Fruit fly (Drosophila melanogaster) whole organism, embryonic: ENCODE results near the gene cnir.

Source experiments
- Bteb2 ChIP-seq: fragments of 200-800 bp; sonication (Bioruptor generic); optimal IDR thresholded peaks from 2 replicates; lab custom pipeline; 2016; ENCODE audit warnings: missing biosample characterization, missing genetic modification characterization
- CG10274 ChIP-seq: fragments of 200-800 bp; sonication (Bioruptor generic); optimal IDR thresholded peaks from 3 replicates; lab custom pipeline; 2017; ENCODE audit warnings: missing biosample characterization, mild to moderate bottlenecking, missing genetic modification characterization
- CG10321 ChIP-seq: fragments of 200-800 bp; sonication (Bioruptor generic); IDR thresholded peaks from 2 replicates; pipeline ENCODE4 v1.3.6; 2022; ENCODE audit warnings: missing biosample characterization, missing genetic modification characterization
- CG10431 ChIP-seq: fragments of 200-800 bp; sonication (Bioruptor generic); optimal IDR thresholded peaks from 3 replicates; lab custom pipeline; 2018; ENCODE audit warnings: missing biosample characterization, mild to moderate bottlenecking, missing genetic modification characterization
- CG11456 ChIP-seq: fragments of 200-800 bp; sonication (Bioruptor generic); IDR thresholded peaks from 3 replicates; pipeline ENCODE4 v1.3.6; 2022; ENCODE audit warnings: missing biosample characterization, missing genetic modification characterization
- CG12219 ChIP-seq: fragments of 200-800 bp; sonication (Bioruptor generic); optimal IDR thresholded peaks from 3 replicates; lab custom pipeline; 2018; ENCODE audit warnings: missing biosample characterization, mild to moderate bottlenecking, missing genetic modification characterization
- CG12299 ChIP-seq: fragments of 200-800 bp; sonication (Bioruptor generic); optimal IDR thresholded peaks from 2 replicates; lab custom pipeline; 2018; ENCODE audit warnings: missing biosample characterization, mild to moderate bottlenecking, missing genetic modification characterization
- CG12744 ChIP-seq: fragments of 200-800 bp; sonication (Bioruptor generic); optimal IDR thresholded peaks from 2 replicates; lab custom pipeline; 2016; ENCODE audit warnings: missing biosample characterization, missing genetic modification characterization
- CG14014 ChIP-seq: fragments of 200-800 bp; sonication (Bioruptor generic); IDR thresholded peaks from 2 replicates; pipeline ENCODE4 v1.3.6; 2022; ENCODE audit warnings: missing biosample characterization, missing genetic modification characterization
- CG15514 ChIP-seq: fragments of 200-800 bp; sonication (Bioruptor generic); optimal IDR thresholded peaks from 3 replicates; lab custom pipeline; 2017; ENCODE audit warnings: missing biosample characterization, missing genetic modification characterization, mild to moderate bottlenecking, moderate library complexity, missing genetic modification reagents
- CG17359 ChIP-seq: fragments of 200-800 bp; sonication (Bioruptor generic); optimal IDR thresholded peaks from 3 replicates; lab custom pipeline; 2018; ENCODE audit warnings: missing biosample characterization, mild to moderate bottlenecking, missing genetic modification characterization, moderate library complexity
- CG31224 ChIP-seq: fragments of 200-800 bp; sonication (Bioruptor generic); IDR thresholded peaks from 2 replicates; pipeline ENCODE4 v1.3.6; 2022; ENCODE audit warnings: missing biosample characterization, missing genetic modification characterization
- CG32772 ChIP-seq: fragments of 200-800 bp; sonication (Bioruptor generic); IDR thresholded peaks from 2 replicates; pipeline ENCODE4 v1.3.6; 2022; ENCODE audit warnings: missing biosample characterization, missing genetic modification characterization
- CG4617 ChIP-seq: fragments of 200-800 bp; sonication (Bioruptor generic); optimal IDR thresholded peaks from 3 replicates; lab custom pipeline; 2016; ENCODE audit warnings: missing biosample characterization, missing genetic modification characterization, borderline replicate concordance
- CG5180 ChIP-seq: fragments of 200-800 bp; sonication (Bioruptor generic); optimal IDR thresholded peaks from 3 replicates; lab custom pipeline; 2017; ENCODE audit warnings: missing biosample characterization, missing genetic modification characterization, mild to moderate bottlenecking, moderate library complexity, missing genetic modification reagents
- CG7271 ChIP-seq: fragments of 200-800 bp; sonication (Bioruptor generic); optimal IDR thresholded peaks from 2 replicates; lab custom pipeline; 2018; ENCODE audit warnings: missing biosample characterization, mild to moderate bottlenecking, missing genetic modification characterization, moderate library complexity
- CG7987 ChIP-seq: fragments of 200-800 bp; sonication (Bioruptor generic); optimal IDR thresholded peaks from 2 replicates; lab custom pipeline; 2018; ENCODE audit warnings: missing biosample characterization, mild to moderate bottlenecking, missing genetic modification characterization, moderate library complexity
- CG8089 ChIP-seq: fragments of 200-800 bp; sonication (Bioruptor generic); optimal IDR thresholded peaks from 3 replicates; lab custom pipeline; 2016; ENCODE audit warnings: missing biosample characterization, missing genetic modification characterization
- CG9437 ChIP-seq: fragments of 200-800 bp; sonication (Bioruptor generic); optimal IDR thresholded peaks from 2 replicates; lab custom pipeline; 2018; ENCODE audit warnings: missing biosample characterization, mild to moderate bottlenecking, missing genetic modification characterization
- CG9932 ChIP-seq: fragments of 200-800 bp; sonication (Bioruptor generic); IDR thresholded peaks from 2 replicates; pipeline ENCODE4 v1.3.6; 2022; ENCODE audit warnings: missing biosample characterization, missing genetic modification characterization
- D19B ChIP-seq: fragments of 200-800 bp; sonication (Bioruptor generic); optimal IDR thresholded peaks from 2 replicates; lab custom pipeline; 2017; ENCODE audit warnings: missing biosample characterization, mild to moderate bottlenecking, missing genetic modification characterization
- Drgx ChIP-seq: fragments of 200-800 bp; sonication (Bioruptor generic); IDR thresholded peaks from 2 replicates; pipeline ENCODE4 v1.3.6; 2022; ENCODE audit warnings: missing biosample characterization, missing genetic modification characterization
- HLH3B ChIP-seq: fragments of 200-800 bp; sonication (Bioruptor generic); IDR thresholded peaks from 2 replicates; pipeline ENCODE4 v1.3.6; 2022; ENCODE audit warnings: missing biosample characterization, missing genetic modification characterization
- Hsf ChIP-seq: fragments of 200-800 bp; sonication (Bioruptor generic); optimal IDR thresholded peaks from 3 replicates; lab custom pipeline; 2016; ENCODE audit warnings: missing biosample characterization, missing genetic modification characterization
- Jarid2 ChIP-seq: fragments of 200-800 bp; sonication (Bioruptor generic); optimal IDR thresholded peaks from 3 replicates; lab custom pipeline; 2017; ENCODE audit warnings: mild to moderate bottlenecking, missing biosample characterization, missing genetic modification reagents, missing genetic modification characterization
- Lpt ChIP-seq: fragments of >200 bp; optimal IDR thresholded peaks from 2 replicates; lab custom pipeline; 2018; ENCODE audit warnings: missing biosample characterization, missing genetic modification characterization
- MTF-1 ChIP-seq: fragments of 200-800 bp; sonication (Bioruptor generic); optimal IDR thresholded peaks from 2 replicates; lab custom pipeline; 2018; ENCODE audit warnings: missing biosample characterization, mild to moderate bottlenecking, missing genetic modification characterization, borderline replicate concordance
- Meics ChIP-seq: fragments of 200-800 bp; sonication (Bioruptor generic); optimal IDR thresholded peaks from 2 replicates; lab custom pipeline; 2017; ENCODE audit warnings: missing biosample characterization, mild to moderate bottlenecking, missing genetic modification characterization
- NC2α ChIP-seq: fragments of 200-800 bp; sonication (Bioruptor generic); optimal IDR thresholded peaks from 2 replicates; lab custom pipeline; 2016; ENCODE audit warnings: missing biosample characterization, missing genetic modification characterization
- NfI ChIP-seq: fragments of 200-800 bp; sonication (Bioruptor generic); optimal IDR thresholded peaks from 3 replicates; lab custom pipeline; 2018; ENCODE audit warnings: missing biosample characterization, mild to moderate bottlenecking, missing genetic modification characterization, moderate library complexity
- Six4 ChIP-seq: fragments of 200-800 bp; sonication (Bioruptor generic); optimal IDR thresholded peaks from 2 replicates; lab custom pipeline; 2016; ENCODE audit warnings: missing biosample characterization, missing genetic modification characterization
- Ssrp ChIP-seq: fragments of 200-800 bp; sonication (Bioruptor generic); optimal IDR thresholded peaks from 2 replicates; lab custom pipeline; 2018; ENCODE audit warnings: missing biosample characterization, mild to moderate bottlenecking, missing genetic modification characterization, moderate library complexity
- Trl ChIP-seq, 3 experiments: fragments of >200 bp in 2 of 3; fragments of 200-800 bp in 1 of 3; sonication (Bioruptor generic) in 1 of 3; optimal IDR thresholded peaks; 2 replicates in 1 of 3; 3 replicates in 2 of 3; lab custom pipeline; 2016 to 2017; ENCODE audit warnings: missing biosample characterization in 1 of 3, missing genetic modification characterization in 1 of 3
- Usf ChIP-seq: fragments of 200-800 bp; sonication (Bioruptor generic); optimal IDR thresholded peaks from 2 replicates; lab custom pipeline; 2017; ENCODE audit warnings: missing genotype, missing biosample characterization, missing genetic modification characterization
- bbx ChIP-seq: fragments of 200-800 bp; sonication (Bioruptor generic); IDR thresholded peaks from 2 replicates; pipeline ENCODE4 v1.3.6; 2022; ENCODE audit warnings: missing biosample characterization, missing genetic modification characterization; ENCODE audit not compliant: partially characterized antibody
- chif ChIP-seq, 2 experiments: fragments of 200-800 bp; sonication (Bioruptor generic); optimal IDR thresholded peaks; 3 replicates each; lab custom pipeline; 2016; ENCODE audit warnings: missing biosample characterization in 2 of 2, missing genetic modification characterization in 2 of 2
- chinmo ChIP-seq: fragments of 200-800 bp; sonication (Bioruptor generic); IDR thresholded peaks from 4 replicates; pipeline ENCODE4 v1.3.6; 2022; ENCODE audit warnings: missing biosample characterization, missing genetic modification characterization; ENCODE audit not compliant: partially characterized antibody
- danr ChIP-seq: fragments of 200-800 bp; sonication (Bioruptor generic); IDR thresholded peaks from 2 replicates; pipeline ENCODE4 v1.3.6; 2022; ENCODE audit warnings: missing biosample characterization, missing genetic modification characterization
- dm ChIP-seq: fragments of 200-800 bp; sonication (Bioruptor generic); optimal IDR thresholded peaks from 3 replicates; lab custom pipeline; 2016; ENCODE audit warnings: missing biosample characterization, missing genetic modification characterization
- fu2 ChIP-seq: fragments of 200-800 bp; sonication (Bioruptor generic); optimal IDR thresholded peaks from 2 replicates; lab custom pipeline; 2016; ENCODE audit warnings: missing biosample characterization, missing genetic modification characterization
- gsb ChIP-seq: fragments of 200-800 bp; sonication (Bioruptor generic); IDR thresholded peaks from 2 replicates; pipeline ENCODE4 v1.3.6; 2022; ENCODE audit warnings: missing biosample characterization, missing genetic modification characterization
- h ChIP-seq: fragments of >200 bp; optimal IDR thresholded peaks from 2 replicates; lab custom pipeline; 2017
- odd ChIP-seq: fragments of 200-800 bp; sonication (Bioruptor generic); optimal IDR thresholded peaks from 2 replicates; lab custom pipeline; 2017; ENCODE audit warnings: missing biosample characterization, mild to moderate bottlenecking, missing genetic modification characterization
- pan ChIP-seq, 4 experiments: fragments of >200 bp in 3 of 4; fragments of 200-800 bp in 1 of 4; sonication (Bioruptor generic) in 1 of 4; optimal IDR thresholded peaks in 3 of 4; IDR thresholded peaks in 1 of 4; 2 replicates each; pipeline versions ENCODE4 v1.3.6 to Lab custom; 2017 to 2022; ENCODE audit warnings: missing biosample characterization in 2 of 4, missing genetic modification characterization in 2 of 4, mixed read lengths in 1 of 4
- pnt ChIP-seq: fragments of 200-800 bp; sonication (Bioruptor generic); optimal IDR thresholded peaks from 3 replicates; lab custom pipeline; 2016; ENCODE audit warnings: missing biosample characterization, missing genetic modification characterization
- row ChIP-seq: fragments of 200-800 bp; sonication (Bioruptor generic); IDR thresholded peaks from 3 replicates; pipeline ENCODE4 v1.3.6; 2022; ENCODE audit warnings: missing biosample characterization, missing genetic modification characterization
- ssp ChIP-seq: fragments of 200-800 bp; sonication (Bioruptor generic); IDR thresholded peaks from 2 replicates; pipeline ENCODE4 v1.3.6; 2022; ENCODE audit warnings: missing biosample characterization, missing genetic modification characterization
- sug ChIP-seq: fragments of 200-800 bp; optimal IDR thresholded peaks from 2 replicates; lab custom pipeline; 2019; ENCODE audit warnings: missing biosample characterization, mild to moderate bottlenecking, missing genetic modification characterization, moderate library complexity
- trem ChIP-seq: fragments of 200-800 bp; optimal IDR thresholded peaks from 3 replicates; lab custom pipeline; 2019; ENCODE audit warnings: missing biosample characterization, mild to moderate bottlenecking, missing genetic modification characterization, moderate library complexity

Gene cnir

dm6 chr2L:3086290-3086876 lies 46.8 kb upstream of the cnir start (continued):
- TF ChIP-seq fu2 (peak; percentile 23), CG12744 (GFP tag; lab: Kevin White, UChicago) (peak; percentile 2), Hsf (GFP tag; lab: Kevin White, UChicago) (peak; percentile 50), NC2α (no peak), Trl (optimal IDR thresholded peaks at IDR 0.05; lab: Kevin White, UChicago) (no peak), Trl (GFP tag; optimal IDR thresholded peaks at IDR 0.05; lab: Kevin White, UChicago) (no peak), pnt (peak; percentile 19), row (GFP tag; lab: Robert Waterston, UW) (peak; percentile 80), trem (tag; lab: Kevin White, UChicago) (peak; percentile 24), chif (GFP tag; optimal IDR thresholded peaks at IDR 0.05; lab: Kevin White, UChicago) (peak; percentile 28 to 37), CG10431 (no peak), CG7987 (peak; percentile 20), Meics (GFP tag; lab: Kevin White, UChicago) (peak; percentile 82), Ssrp (tag; lab: Kevin White, UChicago) (peak; percentile 43), ssp (peak; percentile 31; the same call in 1 of the 2 replicates), CG9437 (GFP tag; lab: Kevin White, UChicago) (peak; percentile 64), danr (0 out of 2 replicates have a peak, but pooled peaks have one; percentile 13), bbx (GFP tag; lab: Robert Waterston, UW) (no peak), h (lab: Kevin White, UChicago) (no peak), NfI (GFP tag; lab: Kevin White, UChicago) (peak; percentile 48), sug (tag; lab: Kevin White, UChicago) (peak; percentile 62), Drgx (GFP tag; lab: Robert Waterston, UW) (peak; percentile 85), CG8089 (GFP tag; lab: Kevin White, UChicago) (no peak), MTF-1 (GFP tag; lab: Kevin White, UChicago) (no peak), CG7271 (tag; lab: Kevin White, UChicago) (no peak), CG9932 (GFP tag; lab: Robert Waterston, UW) (peak; percentile 79), Lpt (GFP tag; lab: Kevin White, UChicago) (no peak), CG10321 (GFP tag; lab: Robert Waterston, UW) (0 out of 2 replicates have a peak, but pooled peaks have one; percentile 26), Jarid2 (GFP tag; lab: Kevin White, UChicago) (peak; percentile 42), dm (GFP tag; lab: Kevin White, UChicago) (no peak), Bteb2 (GFP tag; lab: Kevin White, UChicago) (peak; percentile 49), CG11456 (GFP tag; lab: Robert Waterston, UW) (no peak), CG17359 (peak; percentile 79), CG5180 (GFP tag; lab: Kevin White, UChicago) (peak; percentile 40), odd (no peak), CG14014 (peak; percentile 69), D19B (GFP tag; lab: Kevin White, UChicago) (peak; percentile 35), CG10274 (GFP tag; lab: Kevin White, UChicago) (peak; percentile 12), pan (optimal IDR thresholded peaks at IDR 0.05; lab: Kevin White, UChicago) (no peak), pan (GFP tag; optimal IDR thresholded peaks at IDR 0.05 in 1 of 2, IDR thresholded peaks at IDR 0.05 in 1 of 2) (peak in 1 of 2 experiments; percentile 82), CG12299 (tag; lab: Kevin White, UChicago) (peak; percentile 4), CG12219 (GFP tag; lab: Kevin White, UChicago) (peak; percentile 39), chinmo (GFP tag; lab: Robert Waterston, UW) (no peak), gsb (GFP tag; lab: Robert Waterston, UW) (peak; percentile 63), CG32772 (no peak; the same call in 1 of the 2 replicates), HLH3B (GFP tag; lab: Robert Waterston, UW) (peak; percentile 83), Usf (no peak), Six4 (GFP tag; lab: Kevin White, UChicago) (peak; percentile 25), CG15514 (GFP tag; lab: Kevin White, UChicago) (peak; percentile 66), CG31224 (GFP tag; lab: Robert Waterston, UW) (peak; percentile 67), CG4617 (GFP tag; lab: Kevin White, UChicago) (no peak)
